Worm (Caenorhabditis elegans) whole organism, L2 larva: ENCODE measurements around the gene K10D11.7.
A peak's percentile ranks its signal among the peaks of the same experiment; 100 is the strongest.

Experiments
- C34F6.9 ChIP-seq: fragments of 150-350 bp; optimal IDR thresholded peaks from 2 replicates; lab custom pipeline; 2014; ENCODE audit warnings: missing biosample characterization, missing genetic modification characterization
- F13H6.1 ChIP-seq: sonication (generic microtip); optimal IDR thresholded peaks from 2 replicates; lab custom pipeline; 2016; ENCODE audit warnings: missing genetic modification characterization, missing compliant biosample characterization
- Y55F3AM.14 ChIP-seq: fragments of 200-800 bp; sonication (Bioruptor generic); optimal IDR thresholded peaks from 2 replicates; lab custom pipeline; 2018; ENCODE audit warnings: mild to moderate bottlenecking, missing genetic modification characterization, missing compliant biosample characterization
- ama-1 ChIP-seq: fragments of 150-350 bp; optimal IDR thresholded peaks from 2 replicates; lab custom pipeline; 2018; ENCODE audit warnings: inconsistent platforms
- blmp-1 ChIP-seq: sonication (generic microtip); optimal IDR thresholded peaks from 2 replicates; lab custom pipeline; 2017; ENCODE audit warnings: missing genetic modification characterization, mild to moderate bottlenecking, missing compliant biosample characterization, antibody characterized with exemption, moderate library complexity; ENCODE audit not compliant: insufficient read depth
- ceh-16 ChIP-seq: fragments of 150-350 bp; optimal IDR thresholded peaks from 2 replicates; lab custom pipeline; 2014; ENCODE audit warnings: missing biosample characterization, missing genetic modification characterization
- crh-2 ChIP-seq: sonication (generic microtip); optimal IDR thresholded peaks from 2 replicates; lab custom pipeline; 2017; ENCODE audit warnings: missing biosample characterization, missing genetic modification characterization
- egl-27 ChIP-seq: sonication (generic microtip); optimal IDR thresholded peaks from 3 replicates; lab custom pipeline; 2017; ENCODE audit warnings: missing biosample characterization, missing genetic modification reagents, missing genetic modification characterization
- fos-1 ChIP-seq: fragments of 150-350 bp; optimal IDR thresholded peaks from 2 replicates; lab custom pipeline; 2014; ENCODE audit warnings: missing biosample characterization, missing genetic modification characterization
- lin-11 ChIP-seq: fragments of 150-350 bp; sonication (generic microtip); optimal IDR thresholded peaks from 2 replicates; lab custom pipeline; 2014; ENCODE audit warnings: missing biosample characterization, missing genetic modification characterization, inconsistent platforms, mixed read lengths
- lin-13 ChIP-seq: fragments of 150-350 bp; optimal IDR thresholded peaks from 2 replicates; lab custom pipeline; 2014; ENCODE audit warnings: missing biosample characterization, missing genetic modification reagents, missing genetic modification characterization
- lsy-2 ChIP-seq, 2 experiments: fragments of 150-350 bp in 1 of 2; sonication (generic microtip) in 1 of 2; optimal IDR thresholded peaks; 2 replicates each; lab custom pipeline; 2014 to 2017; ENCODE audit warnings: missing biosample characterization in 2 of 2, missing genetic modification characterization in 2 of 2
- mdl-1 ChIP-seq, 2 experiments: fragments of 150-350 bp in 1 of 2; sonication (generic microtip) in 1 of 2; optimal IDR thresholded peaks; 2 replicates each; lab custom pipeline; 2017; ENCODE audit warnings: missing biosample characterization in 2 of 2, missing genetic modification characterization in 2 of 2
- nhr-12 ChIP-seq: fragments of 150-350 bp; optimal IDR thresholded peaks from 2 replicates; lab custom pipeline; 2014; ENCODE audit warnings: missing biosample characterization, missing genetic modification characterization
- nhr-129 ChIP-seq: fragments of 150-350 bp; optimal IDR thresholded peaks from 2 replicates; lab custom pipeline; 2014; ENCODE audit warnings: missing biosample characterization, missing genetic modification characterization
- nhr-21 ChIP-seq: fragments of 150-350 bp; optimal IDR thresholded peaks from 2 replicates; lab custom pipeline; 2014; ENCODE audit warnings: missing biosample characterization, missing genetic modification characterization
- nhr-23 ChIP-seq: fragments of 150-350 bp; optimal IDR thresholded peaks from 2 replicates; lab custom pipeline; 2014; ENCODE audit warnings: missing biosample characterization, missing genetic modification reagents, missing genetic modification characterization
- nhr-237 ChIP-seq: fragments of 150-350 bp; optimal IDR thresholded peaks from 2 replicates; lab custom pipeline; 2014; ENCODE audit warnings: missing biosample characterization, missing genetic modification characterization
- nhr-6 ChIP-seq: fragments of 150-350 bp; optimal IDR thresholded peaks from 2 replicates; lab custom pipeline; 2014; ENCODE audit warnings: missing biosample characterization, missing genetic modification characterization
- nhr-77 ChIP-seq: fragments of 150-350 bp; optimal IDR thresholded peaks from 2 replicates; lab custom pipeline; 2014; ENCODE audit warnings: missing biosample characterization, missing genetic modification characterization
- peb-1 ChIP-seq: fragments of 150-350 bp; optimal IDR thresholded peaks from 2 replicates; lab custom pipeline; 2014; ENCODE audit warnings: missing biosample characterization, missing genetic modification characterization
- sem-4 ChIP-seq: fragments of 150-350 bp; optimal IDR thresholded peaks from 2 replicates; lab custom pipeline; 2014; ENCODE audit warnings: missing biosample characterization, missing genetic modification reagents, missing genetic modification characterization
- sma-9 ChIP-seq, 2 experiments: fragments of 150-350 bp in 1 of 2; sonication (generic microtip) in 1 of 2; optimal IDR thresholded peaks; 2 replicates each; lab custom pipeline; 2014 to 2016; ENCODE audit warnings: missing genetic modification characterization in 2 of 2, mild to moderate bottlenecking in 1 of 2, missing biosample characterization in 1 of 2, missing compliant biosample characterization in 1 of 2, missing genetic modification reagents in 1 of 2, moderate library complexity in 1 of 2
- unc-55 ChIP-seq: fragments of 150-350 bp; sonication (generic microtip); optimal IDR thresholded peaks from 3 replicates; lab custom pipeline; 2014; ENCODE audit warnings: missing biosample characterization, missing genetic modification reagents, missing genetic modification characterization
- unc-62 ChIP-seq: fragments of 150-350 bp; optimal IDR thresholded peaks from 2 replicates; lab custom pipeline; 2014; ENCODE audit warnings: missing biosample characterization, missing genetic modification reagents, missing genetic modification characterization
- zag-1 ChIP-seq: fragments of 150-350 bp; optimal IDR thresholded peaks from 2 replicates; lab custom pipeline; 2014; ENCODE audit warnings: missing biosample characterization, missing genetic modification characterization
- ztf-1 ChIP-seq: fragments of 200-800 bp; sonication (Bioruptor generic); conservative IDR thresholded peaks from 2 replicates; pipeline ENCODE4 v1.3.6; 2022; ENCODE audit warnings: missing genetic modification characterization, missing compliant biosample characterization

Gene K10D11.7

DNA sequence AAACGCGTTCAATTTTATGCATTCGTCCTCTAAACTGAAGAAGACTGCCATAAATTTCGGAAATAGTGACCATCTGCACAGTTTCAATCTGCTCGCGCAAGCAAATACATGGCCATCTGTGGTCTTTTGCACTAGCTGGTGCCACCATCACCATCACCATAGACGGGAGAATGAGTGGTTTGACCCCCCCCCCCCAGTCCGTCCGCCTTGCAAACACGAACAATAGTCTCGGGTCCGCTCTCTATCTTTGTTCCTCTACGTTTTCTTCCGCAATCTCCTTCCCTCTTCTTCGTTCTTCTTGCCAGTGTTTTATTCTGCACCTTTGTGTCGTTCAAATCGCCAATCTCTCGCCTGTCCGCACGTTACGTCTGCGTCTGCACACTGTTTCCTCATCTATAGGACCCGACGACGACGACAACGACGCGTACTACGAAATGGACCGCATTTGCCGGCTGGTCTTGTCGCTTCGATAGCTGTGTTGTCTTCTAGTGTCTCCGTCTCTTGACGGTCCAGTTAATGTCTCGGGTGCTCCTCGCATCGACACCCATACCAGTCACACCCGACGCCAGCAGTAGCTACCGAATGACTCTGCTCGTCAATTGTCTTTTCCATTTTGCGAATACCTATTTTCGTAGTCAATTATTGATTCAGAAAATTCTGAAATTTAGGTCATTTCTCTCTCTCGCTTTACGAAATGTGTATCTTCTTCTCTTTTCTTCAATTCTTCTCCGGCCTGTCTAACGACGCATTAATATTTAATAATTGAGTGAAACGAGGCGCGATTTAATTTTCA lies 34.1 kb upstream of the K10D11.7 start (continued):
- TF ChIP-seq blmp-1 (no peak), sem-4 (tag; lab: Kevin White, UChicago) (no peak), mdl-1 (tag; optimal IDR thresholded peaks at IDR 0.05; lab: Kevin White, UChicago) (no peak)
- TF ChIP-seq, all 48 proteins: peak for 5

DNA sequence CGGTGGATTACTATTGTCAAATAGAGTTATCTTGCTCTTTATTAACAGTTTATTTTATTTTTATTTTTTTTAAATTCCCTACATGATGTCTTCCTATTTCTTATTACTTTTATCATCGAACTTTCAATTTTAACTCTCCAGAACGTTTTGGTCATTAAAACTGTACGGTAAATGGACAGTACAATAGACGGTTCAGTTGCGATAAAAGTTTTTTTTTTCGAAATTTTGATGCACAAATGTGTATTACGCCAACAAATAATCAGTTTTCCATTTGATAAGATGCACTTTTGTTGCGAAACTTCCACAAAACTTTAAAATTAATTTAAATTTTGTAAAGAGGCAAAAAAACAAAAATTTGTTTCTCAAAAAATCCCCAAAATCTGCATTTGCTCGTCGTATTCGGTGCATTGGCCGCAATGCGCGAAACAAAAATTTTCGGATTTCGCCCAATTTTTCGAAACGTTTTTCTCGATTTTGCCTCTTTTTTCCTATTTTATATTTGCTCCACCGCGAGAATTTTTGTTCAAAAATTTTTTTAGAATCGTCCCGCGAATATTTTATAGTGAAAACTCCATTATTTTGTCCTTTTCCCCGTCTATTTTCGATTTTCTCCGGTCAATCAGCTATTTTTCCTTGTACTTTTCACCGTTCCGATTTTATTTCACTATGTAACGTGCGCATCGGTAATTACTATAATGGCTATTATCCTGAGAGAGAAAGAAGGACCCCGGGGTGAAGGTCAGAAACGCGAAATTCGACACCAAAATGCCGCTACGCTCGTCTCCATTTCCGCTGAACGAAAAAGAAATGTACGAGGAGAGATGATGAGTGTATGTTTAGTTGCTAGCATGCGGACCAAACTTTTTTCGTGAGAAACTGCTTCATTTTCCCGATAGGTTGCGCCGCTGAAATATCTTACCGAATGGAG lies 33.2 kb upstream of the K10D11.7 start:
- TF ChIP-seq C34F6.9 (tag; lab: Kevin White, UChicago) (peak; percentile 4), nhr-129 (tag; lab: Kevin White, UChicago) (no peak), nhr-77 (tag; lab: Kevin White, UChicago) (no peak), fos-1 (tag; lab: Kevin White, UChicago) (peak; percentile 16), unc-62 (no peak), ceh-16 (tag; lab: Kevin White, UChicago) (no peak), nhr-237 (no peak), ztf-1 (GFP tag; lab: Robert Waterston, UW) (no peak), peb-1 (tag; lab: Kevin White, UChicago) (no peak)
- TF ChIP-seq, all 48 proteins: peak for 2

DNA sequence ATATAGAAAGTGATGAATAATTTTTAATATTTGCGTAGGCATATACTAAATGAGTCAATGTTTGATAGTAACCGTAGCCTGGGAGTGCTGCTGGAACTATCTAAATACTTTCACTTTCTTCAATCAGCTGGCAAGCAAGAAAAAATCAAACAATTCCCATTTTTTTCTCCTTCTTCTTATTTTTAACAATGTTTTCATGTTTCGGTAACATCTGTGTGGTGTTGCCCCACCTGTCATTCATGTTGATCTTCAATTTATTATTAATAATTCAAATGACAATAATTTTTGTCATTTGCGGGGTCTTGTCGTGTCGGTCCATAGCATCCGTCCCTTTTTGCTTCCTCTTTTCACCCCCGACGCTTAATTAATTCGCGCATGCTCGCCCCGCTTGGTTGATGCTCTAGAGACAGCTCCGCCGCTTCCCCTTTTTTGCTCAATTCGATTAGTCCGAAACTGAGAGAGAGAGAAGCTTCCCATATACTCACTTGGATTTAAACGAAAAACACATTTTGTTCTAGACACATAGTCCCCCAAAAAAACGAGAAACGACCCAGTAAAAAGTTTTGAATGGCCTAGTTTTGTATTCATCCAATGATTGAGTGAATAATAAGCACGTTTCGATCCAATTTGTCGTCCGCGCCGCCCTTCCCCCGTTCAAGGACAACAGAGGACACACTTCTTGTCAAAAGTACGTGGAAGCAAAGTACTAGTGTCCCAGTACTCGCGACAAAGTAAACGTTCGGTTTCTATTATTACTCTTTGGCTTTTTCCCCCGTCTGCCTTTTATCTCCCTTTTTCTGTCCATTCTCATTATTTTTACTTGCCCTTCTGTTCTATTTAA lies 32.2 kb upstream of the K10D11.7 start:
- TF ChIP-seq sem-4 (tag; lab: Kevin White, UChicago), result peak; percentile 48
- TF ChIP-seq Y55F3AM.14 (GFP tag; lab: Kevin White, UChicago), result peak; percentile 17
- no peak for TF ChIP-seq ama-1
- peak; percentile 1 for TF ChIP-seq crh-2 (tag; lab: Kevin White, UChicago)
- TF ChIP-seq nhr-129 (tag; lab: Kevin White, UChicago), result peak; percentile 32

DNA sequence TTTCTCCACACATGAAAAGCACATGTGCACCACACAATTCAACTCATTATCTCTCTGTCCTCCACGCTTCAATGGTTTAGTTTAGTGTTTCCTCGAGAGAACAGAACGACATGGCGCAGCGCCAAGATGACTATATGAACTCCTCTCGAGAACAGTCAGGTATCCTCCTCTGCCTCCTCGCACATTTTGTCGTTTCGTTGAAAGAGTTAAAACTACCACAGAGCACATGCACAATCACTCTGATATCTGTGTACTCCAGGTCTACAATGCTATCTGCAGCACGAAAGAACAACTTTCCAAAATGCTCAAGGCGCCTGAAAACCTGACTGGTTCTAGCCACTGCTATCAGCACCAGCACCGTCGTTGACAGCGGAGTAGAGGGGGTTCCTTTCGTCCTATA lies 31.0 kb upstream of the K10D11.7 start:
- peak; percentile 2 for TF ChIP-seq crh-2 (tag; lab: Kevin White, UChicago)
- TF ChIP-seq mdl-1 (tag; optimal IDR thresholded peaks at IDR 0.05; lab: Kevin White, UChicago), result peak in 1 of 2 experiments; percentile 8
- no peak for TF ChIP-seq ztf-1 (GFP tag; lab: Robert Waterston, UW)
- TF ChIP-seq sma-9 (GFP tag; optimal IDR thresholded peaks at IDR 0.05; lab: Kevin White, UChicago), result peak; percentile 85
- TF ChIP-seq sma-9 (tag; optimal IDR thresholded peaks at IDR 0.05; lab: Kevin White, UChicago), result no peak
- TF ChIP-seq nhr-12, result no peak
- TF ChIP-seq fos-1 (tag; lab: Kevin White, UChicago), result peak; percentile 69

DNA sequence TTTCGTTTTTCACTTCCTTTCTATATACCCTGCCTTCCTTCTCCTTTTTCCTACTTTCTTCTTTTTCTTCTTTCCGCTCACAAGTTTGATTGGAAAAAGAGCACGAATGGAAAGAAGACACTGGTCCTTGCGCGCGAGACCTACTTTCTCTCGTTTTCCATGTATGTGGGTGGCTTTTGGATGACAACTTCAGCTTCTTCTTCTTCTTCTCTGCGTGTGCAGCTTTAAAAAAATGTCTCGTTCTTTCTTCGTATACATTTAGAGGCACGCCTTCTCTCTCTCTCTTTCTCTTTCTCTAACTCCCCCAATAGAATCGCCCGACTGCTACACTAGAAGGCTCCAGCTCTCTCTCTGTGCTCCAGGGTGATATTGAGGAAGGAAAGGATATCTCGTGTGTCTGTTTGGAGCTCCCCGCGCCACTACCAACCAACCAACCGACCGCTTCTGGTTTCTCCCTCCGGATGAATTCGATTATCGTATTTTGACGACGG lies 30.1 kb upstream of the K10D11.7 start:
- peak; percentile 44 for TF ChIP-seq Y55F3AM.14 (GFP tag; lab: Kevin White, UChicago)
- TF ChIP-seq lsy-2 (tag; optimal IDR thresholded peaks at IDR 0.05; lab: Kevin White, UChicago), result peak; percentile 1 to 23
- TF ChIP-seq mdl-1 (tag; optimal IDR thresholded peaks at IDR 0.05; lab: Kevin White, UChicago), result peak; percentile 7 to 46
- peak; percentile 58 for TF ChIP-seq C34F6.9 (tag; lab: Kevin White, UChicago)
- peak; percentile 58 for TF ChIP-seq crh-2 (tag; lab: Kevin White, UChicago)
- peak; percentile 12 for TF ChIP-seq lin-13 (GFP tag; lab: Kevin White, UChicago)
- TF ChIP-seq nhr-129 (tag; lab: Kevin White, UChicago), result peak; percentile 81
- peak; percentile 49 for TF ChIP-seq F13H6.1 (tag; lab: Kevin White, UChicago)
- TF ChIP-seq egl-27 (tag; lab: Kevin White, UChicago), result peak; percentile 4
- peak; percentile 17 for TF ChIP-seq zag-1 (tag; lab: Kevin White, UChicago)
- TF ChIP-seq lin-11 (tag; lab: Kevin White, UChicago), result peak; percentile 2
- no peak for TF ChIP-seq sma-9 (GFP tag; optimal IDR thresholded peaks at IDR 0.05; lab: Kevin White, UChicago)
- TF ChIP-seq sma-9 (tag; optimal IDR thresholded peaks at IDR 0.05; lab: Kevin White, UChicago), result no peak
- no peak for TF ChIP-seq nhr-23 (tag; lab: Kevin White, UChicago)
- peak; percentile 75 for TF ChIP-seq unc-55 (GFP tag; lab: Kevin White, UChicago)
- TF ChIP-seq nhr-21 (tag; lab: Kevin White, UChicago), result no peak
- TF ChIP-seq nhr-6 (tag; lab: Kevin White, UChicago), result no peak
